Worm (Caenorhabditis elegans) whole organism, L2 larva: Measurements from ENCODE around the gene ZK377.15.

Source experiments
- C34F6.9 ChIP-seq: fragments of 150-350 bp; optimal IDR thresholded peaks from 2 replicates; lab custom pipeline; 2014; ENCODE audit warnings: missing biosample characterization, missing genetic modification characterization
- Y55F3AM.14 ChIP-seq: fragments of 200-800 bp; sonication (Bioruptor generic); optimal IDR thresholded peaks from 2 replicates; lab custom pipeline; 2018; ENCODE audit warnings: mild to moderate bottlenecking, missing genetic modification characterization, missing compliant biosample characterization
- ZK546.5 ChIP-seq: sonication (generic microtip); optimal IDR thresholded peaks from 2 replicates; lab custom pipeline; 2017; ENCODE audit warnings: missing biosample characterization, missing genetic modification characterization
- aly-2 ChIP-seq: fragments of 150-350 bp; optimal IDR thresholded peaks from 2 replicates; lab custom pipeline; 2014; ENCODE audit warnings: missing biosample characterization, missing genetic modification characterization
- egl-27 ChIP-seq: sonication (generic microtip); optimal IDR thresholded peaks from 3 replicates; lab custom pipeline; 2017; ENCODE audit warnings: missing biosample characterization, missing genetic modification reagents, missing genetic modification characterization
- fos-1 ChIP-seq: fragments of 150-350 bp; optimal IDR thresholded peaks from 2 replicates; lab custom pipeline; 2014; ENCODE audit warnings: missing biosample characterization, missing genetic modification characterization
- lin-39 ChIP-seq: fragments of 150-350 bp; optimal IDR thresholded peaks from 2 replicates; lab custom pipeline; 2014; ENCODE audit warnings: missing biosample characterization, missing genetic modification reagents, missing genetic modification characterization
- lsy-2 ChIP-seq, 2 experiments: fragments of 150-350 bp in 1 of 2; sonication (generic microtip) in 1 of 2; optimal IDR thresholded peaks; 2 replicates each; lab custom pipeline; 2014 to 2017; ENCODE audit warnings: missing biosample characterization in 2 of 2, missing genetic modification characterization in 2 of 2
- nhr-11 ChIP-seq: fragments of 150-350 bp; optimal IDR thresholded peaks from 2 replicates; lab custom pipeline; 2014; ENCODE audit warnings: missing biosample characterization, missing genetic modification characterization
- skn-1 ChIP-seq: sonication (generic microtip); optimal IDR thresholded peaks from 2 replicates; lab custom pipeline; 2017; ENCODE audit warnings: missing biosample characterization, missing genetic modification characterization
- snpc-4 ChIP-seq: fragments of 150-350 bp; optimal IDR thresholded peaks from 2 replicates; lab custom pipeline; 2014; ENCODE audit warnings: missing biosample characterization, missing genetic modification characterization
- ztf-11 ChIP-seq: sonication (generic microtip); optimal IDR thresholded peaks from 2 replicates; lab custom pipeline; 2017; ENCODE audit warnings: missing biosample characterization, missing genetic modification characterization
- ztf-4 ChIP-seq: fragments of 150-350 bp; optimal IDR thresholded peaks from 2 replicates; lab custom pipeline; 2014; ENCODE audit warnings: missing biosample characterization, missing genetic modification characterization

DNA sequence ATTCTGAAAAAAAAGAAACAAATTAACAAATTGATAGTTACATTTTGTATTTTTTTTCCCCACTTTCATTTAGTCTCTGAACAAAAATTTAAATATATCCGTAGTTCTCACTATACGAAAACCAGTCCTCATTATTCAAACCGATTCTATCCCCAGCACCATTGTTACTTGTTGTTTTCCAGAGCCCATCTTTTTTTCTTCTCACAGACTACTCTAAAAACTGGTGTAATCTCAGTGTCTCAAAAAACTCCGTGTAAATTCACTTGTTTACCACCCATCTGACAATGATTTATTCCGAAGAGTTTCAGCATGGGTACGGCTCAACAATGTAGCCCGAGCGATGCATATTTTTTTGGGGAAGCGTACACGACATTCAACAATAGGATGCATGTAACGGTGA, 23.3 kb upstream of the ZK377.15 start, which contains the start of gene C12D12.3:
- TF ChIP-seq nhr-11 (tag; lab: Kevin White, UChicago) (no peak), snpc-4 (tag; lab: Kevin White, UChicago) (no peak), fos-1 (tag; lab: Kevin White, UChicago) (no peak), ZK546.5 (tag; lab: Kevin White, UChicago) (no peak), C34F6.9 (tag; lab: Kevin White, UChicago) (no peak), lsy-2 (tag; optimal IDR thresholded peaks at IDR 0.05; lab: Kevin White, UChicago) (no peak), Y55F3AM.14 (GFP tag; lab: Kevin White, UChicago) (no peak), ztf-4 (tag; lab: Kevin White, UChicago) (no peak), egl-27 (tag; lab: Kevin White, UChicago) (no peak), lin-39 (tag; lab: Kevin White, UChicago) (no peak), aly-2 (no peak), skn-1 (no peak), ztf-11 (tag; lab: Kevin White, UChicago) (no peak)
